Worm (Caenorhabditis elegans) whole organism, L1 larva: Measurements from ENCODE around the gene srv-13.

Source experiments
- aly-2 ChIP-seq: fragments of 150-350 bp; optimal IDR thresholded peaks from 2 replicates; lab custom pipeline; 2014; ENCODE audit warnings: missing biosample characterization, missing genetic modification characterization
- blmp-1 ChIP-seq: fragments of 150-350 bp; optimal IDR thresholded peaks from 2 replicates; lab custom pipeline; 2014; ENCODE audit warnings: missing biosample characterization, missing genetic modification characterization
- ceh-90 ChIP-seq: sonication (generic microtip); optimal IDR thresholded peaks from 2 replicates; lab custom pipeline; 2016; ENCODE audit warnings: missing genetic modification characterization, missing compliant biosample characterization
- ces-1 ChIP-seq: fragments of 150-350 bp; optimal IDR thresholded peaks from 2 replicates; lab custom pipeline; 2014; ENCODE audit warnings: missing biosample characterization, missing genetic modification reagents, missing genetic modification characterization
- dpl-1 ChIP-seq, 3 experiments: fragments of 150-350 bp in 2 of 3; sonication (generic microtip) in 1 of 3; optimal IDR thresholded peaks; 2 replicates each; lab custom pipeline; 2014 to 2017; ENCODE audit warnings: missing biosample characterization in 3 of 3, missing genetic modification characterization in 3 of 3, missing genetic modification reagents in 3 of 3
- dsc-1 ChIP-seq: sonication (generic microtip); optimal IDR thresholded peaks from 2 replicates; lab custom pipeline; 2016; ENCODE audit warnings: mild to moderate bottlenecking, missing genetic modification characterization, missing compliant biosample characterization
- efl-1 ChIP-seq, 4 experiments: fragments of 150-350 bp; optimal IDR thresholded peaks in 3 of 4; peaks in 1 of 4; 1 replicate in 1 of 4; 2 replicates in 3 of 4; lab custom pipeline; 2014; ENCODE audit warnings: missing biosample characterization in 2 of 4, missing genetic modification characterization in 2 of 4, missing genetic modification reagents in 2 of 4
- egl-13 ChIP-seq: sonication (generic microtip); optimal IDR thresholded peaks from 2 replicates; lab custom pipeline; 2016; ENCODE audit warnings: missing genotype, missing genetic modification reagents, missing genetic modification characterization, missing compliant biosample characterization
- elt-2 ChIP-seq: sonication (generic microtip); optimal IDR thresholded peaks from 2 replicates; lab custom pipeline; 2016; ENCODE audit warnings: missing genetic modification characterization, mild to moderate bottlenecking, inconsistent platforms, missing compliant biosample characterization, missing genetic modification reagents
- elt-3 ChIP-seq, 6 experiments: fragments of 150-350 bp in 1 of 6; sonication (generic microtip); optimal IDR thresholded peaks; 2 replicates each; lab custom pipeline; 2017 to 2018; ENCODE audit warnings: missing biosample characterization in 6 of 6, missing genetic modification characterization in 6 of 6, inconsistent platforms in 1 of 6
- ets-5 ChIP-seq: fragments of 200-800 bp; sonication (Bioruptor generic); IDR thresholded peaks from 2 replicates; pipeline ENCODE4 v1.3.6; 2022; ENCODE audit warnings: missing genetic modification characterization, missing compliant biosample characterization
- fkh-10 ChIP-seq: sonication (generic microtip); optimal IDR thresholded peaks from 2 replicates; lab custom pipeline; 2017; ENCODE audit warnings: missing biosample characterization, missing genetic modification reagents, missing genetic modification characterization
- fkh-4 ChIP-seq: sonication (generic microtip); optimal IDR thresholded peaks from 2 replicates; lab custom pipeline; 2016; ENCODE audit warnings: missing compliant biosample characterization, missing genetic modification characterization, borderline replicate concordance
- fkh-8 ChIP-seq: sonication (generic microtip); optimal IDR thresholded peaks from 2 replicates; lab custom pipeline; 2016; ENCODE audit warnings: mild to moderate bottlenecking, missing genetic modification characterization, missing compliant biosample characterization
- fos-1 ChIP-seq: fragments of 150-350 bp; optimal IDR thresholded peaks from 2 replicates; lab custom pipeline; 2014; ENCODE audit warnings: missing biosample characterization, missing genetic modification characterization
- hlh-17 ChIP-seq: fragments of 200-800 bp; sonication (Bioruptor generic); optimal IDR thresholded peaks from 2 replicates; lab custom pipeline; 2018; ENCODE audit warnings: missing genetic modification characterization, mild to moderate bottlenecking, missing compliant biosample characterization, moderate library complexity, borderline replicate concordance
- hpl-2 ChIP-seq: fragments of 150-350 bp; optimal IDR thresholded peaks from 2 replicates; lab custom pipeline; 2014; ENCODE audit warnings: missing biosample characterization, missing genetic modification reagents, missing genetic modification characterization
- irx-1 ChIP-seq: sonication (generic microtip); optimal IDR thresholded peaks from 2 replicates; lab custom pipeline; 2016; ENCODE audit warnings: missing genetic modification characterization, missing compliant biosample characterization
- lin-14 ChIP-seq: fragments of 200-800 bp; sonication (Bioruptor generic); optimal IDR thresholded peaks from 2 replicates; lab custom pipeline; 2018; ENCODE audit warnings: mild to moderate bottlenecking, missing genetic modification characterization, moderate library complexity, missing compliant biosample characterization
- lin-35 ChIP-seq, 2 experiments: fragments of 150-350 bp; optimal IDR thresholded peaks; 2 replicates each; lab custom pipeline; 2014; ENCODE audit warnings: missing biosample characterization in 2 of 2, missing genetic modification characterization in 2 of 2, missing genetic modification reagents in 2 of 2
- lir-3 ChIP-seq: sonication (generic microtip); optimal IDR thresholded peaks from 2 replicates; lab custom pipeline; 2016; ENCODE audit warnings: mild to moderate bottlenecking, missing genetic modification characterization, moderate library complexity, missing compliant biosample characterization; ENCODE audit not compliant: poor library complexity
- lsy-2 ChIP-seq, 2 experiments: fragments of 150-350 bp; optimal IDR thresholded peaks; 2 replicates each; lab custom pipeline; 2014; ENCODE audit warnings: missing biosample characterization in 2 of 2, missing genetic modification characterization in 2 of 2
- mab-9 ChIP-seq: fragments of 200-800 bp; sonication (Bioruptor generic); IDR thresholded peaks from 2 replicates; pipeline ENCODE4 v1.3.6; 2022; ENCODE audit warnings: missing genetic modification reagents, missing genetic modification characterization, missing compliant biosample characterization
- mdl-1 ChIP-seq, 2 experiments: fragments of 150-350 bp; optimal IDR thresholded peaks; 2 replicates each; lab custom pipeline; 2014 to 2017; ENCODE audit warnings: missing biosample characterization in 2 of 2, missing genetic modification characterization in 2 of 2, inconsistent platforms in 1 of 2
- nhr-12 ChIP-seq: sonication (generic microtip); optimal IDR thresholded peaks from 2 replicates; lab custom pipeline; 2017; ENCODE audit warnings: missing biosample characterization, missing genetic modification characterization
- nhr-19 ChIP-seq: fragments of 200-800 bp; sonication (Bioruptor generic); conservative IDR thresholded peaks from 2 replicates; pipeline ENCODE4 v1.3.6; 2022; ENCODE audit warnings: missing genetic modification characterization, missing compliant biosample characterization
- nhr-20 ChIP-seq: sonication (generic microtip); optimal IDR thresholded peaks from 2 replicates; lab custom pipeline; 2016; ENCODE audit warnings: mild to moderate bottlenecking, missing genetic modification characterization, missing compliant biosample characterization
- nhr-28 ChIP-seq: fragments of 150-350 bp; optimal IDR thresholded peaks from 2 replicates; lab custom pipeline; 2014; ENCODE audit warnings: missing biosample characterization, missing genetic modification characterization
- nhr-47 ChIP-seq: sonication (generic microtip); optimal IDR thresholded peaks from 2 replicates; lab custom pipeline; 2016; ENCODE audit warnings: mild to moderate bottlenecking, missing genetic modification characterization, moderate library complexity, missing compliant biosample characterization
- nhr-71 ChIP-seq: sonication (generic microtip); optimal IDR thresholded peaks from 2 replicates; lab custom pipeline; 2016; ENCODE audit warnings: mild to moderate bottlenecking, missing genetic modification characterization, moderate library complexity, missing compliant biosample characterization
- nhr-85 ChIP-seq: sonication (generic microtip); peaks from one replicate; lab custom pipeline; 2016; ENCODE audit warnings: missing genetic modification characterization, inconsistent platforms, missing compliant biosample characterization
- nhr-90 ChIP-seq: sonication (generic microtip); optimal IDR thresholded peaks from 2 replicates; lab custom pipeline; 2016; ENCODE audit warnings: mild to moderate bottlenecking, missing genetic modification characterization, missing compliant biosample characterization; ENCODE audit not compliant: poor library complexity
- pax-3 ChIP-seq: fragments of 200-800 bp; sonication (Bioruptor generic); optimal IDR thresholded peaks from 2 replicates; lab custom pipeline; 2018; ENCODE audit warnings: mild to moderate bottlenecking, missing genetic modification characterization, moderate library complexity, missing compliant biosample characterization
- rnt-1 ChIP-seq: sonication (generic microtip); optimal IDR thresholded peaks from 2 replicates; lab custom pipeline; 2016; ENCODE audit warnings: mild to moderate bottlenecking, missing genetic modification characterization, moderate library complexity, missing compliant biosample characterization
- snpc-4 ChIP-seq: fragments of 150-350 bp; optimal IDR thresholded peaks from 2 replicates; lab custom pipeline; 2014; ENCODE audit warnings: missing biosample characterization, missing genetic modification characterization
- snu-23 ChIP-seq: sonication (generic microtip); optimal IDR thresholded peaks from 2 replicates; lab custom pipeline; 2016; ENCODE audit warnings: missing genetic modification characterization, missing compliant biosample characterization
- sox-4 ChIP-seq: sonication (generic microtip); optimal IDR thresholded peaks from 2 replicates; lab custom pipeline; 2016; ENCODE audit warnings: missing genetic modification characterization, missing compliant biosample characterization
- sup-37 ChIP-seq: fragments of 200-800 bp; sonication (Bioruptor generic); optimal IDR thresholded peaks from 2 replicates; lab custom pipeline; 2018; ENCODE audit warnings: mild to moderate bottlenecking, missing genetic modification characterization, missing compliant biosample characterization
- swsn-7 ChIP-seq: sonication (generic microtip); optimal IDR thresholded peaks from 2 replicates; lab custom pipeline; 2016; ENCODE audit warnings: missing genetic modification characterization, missing compliant biosample characterization
- tbx-2 ChIP-seq: sonication (generic microtip); optimal IDR thresholded peaks from 2 replicates; lab custom pipeline; 2016; ENCODE audit warnings: missing genetic modification characterization, missing compliant biosample characterization
- unc-30 ChIP-seq: sonication (generic microtip); optimal IDR thresholded peaks from 2 replicates; lab custom pipeline; 2017; ENCODE audit warnings: missing biosample characterization, missing genetic modification characterization
- xbp-1 ChIP-seq: sonication (generic microtip); optimal IDR thresholded peaks from 2 replicates; lab custom pipeline; 2016; ENCODE audit warnings: missing genetic modification characterization, missing compliant biosample characterization
- zag-1 ChIP-seq: fragments of 150-350 bp; optimal IDR thresholded peaks from 2 replicates; lab custom pipeline; 2014; ENCODE audit warnings: missing biosample characterization, missing genetic modification characterization
- ztf-11 ChIP-seq, 2 experiments: sonication (generic microtip); optimal IDR thresholded peaks; 2 replicates each; lab custom pipeline; 2016 to 2017; ENCODE audit warnings: missing genetic modification characterization in 2 of 2, missing biosample characterization in 1 of 2, missing compliant biosample characterization in 1 of 2

Gene srv-13

ce11 chrIV:6366032-6366431, 38.9 kb upstream of the srv-13 start:
- TF ChIP-seq nhr-71 (tag; lab: Kevin White, UChicago), result peak; percentile 21
- no peak for TF ChIP-seq aly-2
- TF ChIP-seq efl-1 (optimal IDR thresholded peaks at IDR 0.05; lab: Kevin White, UChicago), result no peak
- TF ChIP-seq efl-1 (GFP tag; optimal IDR thresholded peaks at IDR 0.05 in 1 of 2; lab: Kevin White, UChicago), result peak in 1 of 2 experiments; percentile 39
- TF ChIP-seq lin-14, result peak; percentile 62
- TF ChIP-seq fkh-10 (GFP tag; lab: Kevin White, UChicago), result peak; percentile 67
- TF ChIP-seq snpc-4 (tag; lab: Kevin White, UChicago), result no peak
- TF ChIP-seq ces-1 (GFP tag; lab: Kevin White, UChicago), result peak; percentile 31

- TF ChIP-seq elt-2 (tag; lab: Kevin White, UChicago) (peak; percentile 28), dsc-1 (tag; lab: Kevin White, UChicago) (peak; percentile 36), swsn-7 (tag; lab: Kevin White, UChicago) (peak; percentile 26), lin-35 (GFP tag; optimal IDR thresholded peaks at IDR 0.05; lab: Kevin White, UChicago) (peak; percentile 75 to 91), nhr-71 (tag; lab: Kevin White, UChicago) (peak; percentile 58), ztf-11 (tag; optimal IDR thresholded peaks at IDR 0.05; lab: Kevin White, UChicago) (peak in 1 of 2 experiments; percentile 8), nhr-90 (tag; lab: Kevin White, UChicago) (peak; percentile 57), egl-13 (tag; lab: Kevin White, UChicago) (peak; percentile 32), nhr-28 (no peak), zag-1 (no peak), snu-23 (peak; percentile 37), xbp-1 (tag; lab: Kevin White, UChicago) (peak; percentile 2), sup-37 (GFP tag; lab: Kevin White, UChicago) (no peak), lir-3 (peak; percentile 57), mdl-1 (tag; optimal IDR thresholded peaks at IDR 0.05; lab: Kevin White, UChicago) (no peak), irx-1 (tag; lab: Kevin White, UChicago) (peak; percentile 59), sox-4 (tag; lab: Kevin White, UChicago) (peak; percentile 5), nhr-12 (tag; lab: Kevin White, UChicago) (no peak), dpl-1 (GFP tag; optimal IDR thresholded peaks at IDR 0.05; lab: Kevin White, UChicago) (peak; percentile 78 to 87 (median 85)), nhr-20 (tag; lab: Kevin White, UChicago) (peak; percentile 22), rnt-1 (peak; percentile 70), fkh-4 (tag; lab: Kevin White, UChicago) (peak; percentile 7), hpl-2 (GFP tag; lab: Kevin White, UChicago) (no peak), ces-1 (GFP tag; lab: Kevin White, UChicago) (no peak), elt-3 (tag; optimal IDR thresholded peaks at IDR 0.05; lab: Kevin White, UChicago) (no peak), nhr-47 (tag; lab: Kevin White, UChicago) (peak; percentile 56), ets-5 (no peak), efl-1 (optimal IDR thresholded peaks at IDR 0.05; lab: Kevin White, UChicago) (peak; percentile 90 to 92), efl-1 (GFP tag; optimal IDR thresholded peaks at IDR 0.05 in 1 of 2; lab: Kevin White, UChicago) (peak; percentile 89 to 99), aly-2 (no peak), pax-3 (tag; lab: Kevin White, UChicago) (no peak), tbx-2 (tag; lab: Kevin White, UChicago) (peak; percentile 7), fkh-8 (tag; lab: Kevin White, UChicago) (no peak), lsy-2 (tag; optimal IDR thresholded peaks at IDR 0.05; lab: Kevin White, UChicago) (peak in 1 of 2 experiments; percentile 52), blmp-1 (tag; lab: Kevin White, UChicago) (no peak), nhr-19 (peak; percentile 29; the same call in 1 of the 2 replicates), mab-9 (GFP tag; lab: Robert Waterston, UW) (no peak), ceh-90 (tag; lab: Kevin White, UChicago) (peak; percentile 77), hlh-17 (GFP tag; lab: Kevin White, UChicago) (no peak), snpc-4 (tag; lab: Kevin White, UChicago) (no peak), fos-1 (no peak), nhr-85 (tag; lab: Kevin White, UChicago) (peak; percentile 80), unc-30 (no peak), fkh-10 (GFP tag; lab: Kevin White, UChicago) (no peak)
Observed at ce11 chrIV:6369489-6369888, 35.5 kb upstream of the srv-13 start.
